Comparison of ENCODE assay signal across 2 worm cellular contexts in genomic region chrIII:11730850-11731249, ce11.
TF ChIP-seq lines count a peak whose summit lies in the region.

No protein-coding gene starts in this region.

TF ChIP-seq in whole organism, L4 larva, 104 proteins besides CTCF, POLR2A, EP300 and RAD21:
- TF ChIP-seq nhr-25 (tag; optimal IDR thresholded peaks at IDR 0.05; lab: Kevin White, UChicago; ENCODE audit: borderline replicate concordance, insufficient read depth) (no peak), madf-5 (GFP tag; IDR thresholded peaks at IDR 0.05; lab: Robert Waterston, UW) (0 out of 4 replicates have a peak, but pooled peaks of 1 of the 2 experiments have one; percentile 17), set-16 (GFP tag; IDR thresholded peaks at IDR 0.05; lab: Robert Waterston, UW) (peak; percentile 89)

TF ChIP-seq in whole organism, young adult, 124 proteins besides CTCF, POLR2A, EP300 and RAD21:
- no peak for TF ChIP-seq snpc-4 (GFP tag; optimal IDR thresholded peaks at IDR 0.05; lab: Kevin White, UChicago)
- TF ChIP-seq snpc-4 (tag; optimal IDR thresholded peaks at IDR 0.05; lab: Kevin White, UChicago): peak in 1 of 4 experiments; percentile 38
- no peak for TF ChIP-seq ztf-6 (GFP tag; IDR thresholded peaks at IDR 0.05; lab: Robert Waterston, UW)
- no peak for TF ChIP-seq mcd-1 (GFP tag; IDR thresholded peaks at IDR 0.05; lab: Robert Waterston, UW)
- TF ChIP-seq gei-17 (GFP tag; optimal IDR thresholded peaks at IDR 0.05; lab: Kevin White, UChicago): no peak
- no peak for TF ChIP-seq sptf-2 (GFP tag; optimal IDR thresholded peaks at IDR 0.05; lab: Kevin White, UChicago)
- TF ChIP-seq T26A5.8 (tag; optimal IDR thresholded peaks at IDR 0.05; lab: Kevin White, UChicago): no peak
- TF ChIP-seq egl-44 (GFP tag; IDR thresholded peaks at IDR 0.05; lab: Robert Waterston, UW): no peak
- no peak for TF ChIP-seq ceh-91 (GFP tag; IDR thresholded peaks at IDR 0.05; lab: Robert Waterston, UW)
- no peak for TF ChIP-seq somi-1 (GFP tag; optimal IDR thresholded peaks at IDR 0.05; lab: Kevin White, UChicago)
- no peak for TF ChIP-seq snpc-1.3 (tag; optimal IDR thresholded peaks at IDR 0.05; lab: Kevin White, UChicago; ENCODE audit: insufficient read depth)
- TF ChIP-seq K12H6.12 (tag; optimal IDR thresholded peaks at IDR 0.05; lab: Kevin White, UChicago): no peak
- TF ChIP-seq cebp-2 (GFP tag; IDR thresholded peaks at IDR 0.05; lab: Robert Waterston, UW): no peak
- TF ChIP-seq C06A6.2 (GFP tag; conservative IDR thresholded peaks at IDR 0.05; lab: Robert Waterston, UW): no peak
- TF ChIP-seq nhr-80 (tag; optimal IDR thresholded peaks at IDR 0.05; lab: Kevin White, UChicago): no peak
- TF ChIP-seq rec-8 (tag; optimal IDR thresholded peaks at IDR 0.05; lab: Kevin White, UChicago): no peak
- TF ChIP-seq nfya-2 (GFP tag; IDR thresholded peaks at IDR 0.05; lab: Robert Waterston, UW): no peak
- no peak for TF ChIP-seq Y79H2A.3 (GFP tag; conservative IDR thresholded peaks at IDR 0.05; lab: Robert Waterston, UW)
- 0 out of 2 replicates have a peak, but pooled peaks have one; percentile 72 for TF ChIP-seq ceh-58 (GFP tag; IDR thresholded peaks at IDR 0.05; lab: Robert Waterston, UW)
- no peak for TF ChIP-seq F10E7.11 (tag; optimal IDR thresholded peaks at IDR 0.05; lab: Kevin White, UChicago)
- TF ChIP-seq snpc-1.1 (tag; optimal IDR thresholded peaks at IDR 0.05; lab: Kevin White, UChicago; ENCODE audit: insufficient read depth): no peak
- TF ChIP-seq rcor-1 (GFP tag; IDR thresholded peaks at IDR 0.05; lab: Robert Waterston, UW): no peak
- no peak for TF ChIP-seq fkh-3 (tag; optimal IDR thresholded peaks at IDR 0.05; lab: Kevin White, UChicago)
- no peak for TF ChIP-seq nhr-179 (tag; optimal IDR thresholded peaks at IDR 0.05; lab: Kevin White, UChicago)
- no peak for TF ChIP-seq F33H1.4 (GFP tag; IDR thresholded peaks at IDR 0.05; lab: Robert Waterston, UW)
- TF ChIP-seq lsy-27 (tag; optimal IDR thresholded peaks at IDR 0.05; lab: Kevin White, UChicago; ENCODE audit: borderline replicate concordance, insufficient read depth): no peak
- TF ChIP-seq egrh-3 (GFP tag; IDR thresholded peaks at IDR 0.05; lab: Robert Waterston, UW): peak; percentile 49; the same call in 1 of the 2 replicates
- no peak for TF ChIP-seq C17E4.6 (GFP tag; IDR thresholded peaks at IDR 0.05; lab: Robert Waterston, UW)
- TF ChIP-seq zfh-2 (GFP tag; conservative IDR thresholded peaks at IDR 0.05; lab: Robert Waterston, UW): peak; percentile 76
